Fruit fly (Drosophila melanogaster) whole organism, embryonic: ENCODE data around the gene ddbt.

Experiments
- Ada2b ChIP-seq: fragments of 200-800 bp; sonication (Bioruptor generic); IDR thresholded peaks from 2 replicates; pipeline ENCODE4 v1.3.6; 2022; ENCODE audit warnings: missing biosample characterization, missing genetic modification characterization
- Adf1 ChIP-seq: fragments of 200-800 bp; sonication (Bioruptor generic); IDR thresholded peaks from 2 replicates; pipeline ENCODE4 v1.3.6; 2022; ENCODE audit warnings: missing biosample characterization, missing genetic modification characterization
- BEAF-32 ChIP-seq: fragments of 200-800 bp; sonication (Bioruptor generic); optimal IDR thresholded peaks from 3 replicates; lab custom pipeline; 2017; ENCODE audit warnings: missing biosample characterization, missing genetic modification characterization, mild to moderate bottlenecking, moderate library complexity, missing genetic modification reagents
- Bdp1 ChIP-seq: fragments of 200-800 bp; sonication (Bioruptor generic); optimal IDR thresholded peaks from 3 replicates; lab custom pipeline; 2016; ENCODE audit warnings: missing biosample characterization, missing genetic modification characterization
- CG10147 ChIP-seq: fragments of 200-800 bp; sonication (Bioruptor generic); optimal IDR thresholded peaks from 2 replicates; lab custom pipeline; 2019; ENCODE audit warnings: missing biosample characterization, mild to moderate bottlenecking, missing genetic modification characterization, moderate library complexity
- CG1024 ChIP-seq: fragments of 200-800 bp; sonication (Bioruptor generic); IDR thresholded peaks from 2 replicates; pipeline ENCODE4 v1.3.6; 2022; ENCODE audit warnings: missing biosample characterization, missing genetic modification characterization
- CG10543 ChIP-seq: fragments of 200-800 bp; sonication (Bioruptor generic); optimal IDR thresholded peaks from 3 replicates; lab custom pipeline; 2017; ENCODE audit warnings: missing biosample characterization, mild to moderate bottlenecking, missing genetic modification characterization, moderate library complexity
- CG10654 ChIP-seq: fragments of 200-800 bp; sonication (Bioruptor generic); optimal IDR thresholded peaks from 2 replicates; lab custom pipeline; 2016; ENCODE audit warnings: missing biosample characterization, missing genetic modification characterization
- CG10979 ChIP-seq: fragments of 200-800 bp; sonication (Bioruptor generic); optimal IDR thresholded peaks from 2 replicates; lab custom pipeline; 2018; ENCODE audit warnings: missing biosample characterization, mild to moderate bottlenecking, missing genetic modification characterization, moderate library complexity
- CG11504 ChIP-seq: fragments of 200-800 bp; sonication (Bioruptor generic); optimal IDR thresholded peaks from 3 replicates; lab custom pipeline; 2019; ENCODE audit warnings: missing biosample characterization, mild to moderate bottlenecking, missing genetic modification characterization, moderate library complexity
- CG12299 ChIP-seq: fragments of 200-800 bp; sonication (Bioruptor generic); optimal IDR thresholded peaks from 2 replicates; lab custom pipeline; 2018; ENCODE audit warnings: missing biosample characterization, mild to moderate bottlenecking, missing genetic modification characterization
- CG12769 ChIP-seq: fragments of 200-800 bp; sonication (Bioruptor generic); optimal IDR thresholded peaks from 2 replicates; lab custom pipeline; 2019; ENCODE audit warnings: missing biosample characterization, mild to moderate bottlenecking, missing genetic modification characterization, moderate library complexity
- CG15696 ChIP-seq: fragments of 200-800 bp; sonication (Bioruptor generic); optimal IDR thresholded peaks from 2 replicates; lab custom pipeline; 2019; ENCODE audit warnings: missing biosample characterization, mild to moderate bottlenecking, missing genetic modification characterization, moderate library complexity
- CG16815 ChIP-seq: fragments of 200-800 bp; sonication (Bioruptor generic); optimal IDR thresholded peaks from 3 replicates; lab custom pipeline; 2017; ENCODE audit warnings: missing biosample characterization, mild to moderate bottlenecking, missing genetic modification characterization
- CG4404 ChIP-seq: fragments of 200-800 bp; sonication (Bioruptor generic); IDR thresholded peaks from 2 replicates; pipeline ENCODE4 v1.3.6; 2022; ENCODE audit warnings: missing biosample characterization, missing genetic modification characterization
- CG5180 ChIP-seq: fragments of 200-800 bp; sonication (Bioruptor generic); optimal IDR thresholded peaks from 3 replicates; lab custom pipeline; 2017; ENCODE audit warnings: missing biosample characterization, missing genetic modification characterization, mild to moderate bottlenecking, moderate library complexity, missing genetic modification reagents
- CG7271 ChIP-seq: fragments of 200-800 bp; sonication (Bioruptor generic); optimal IDR thresholded peaks from 2 replicates; lab custom pipeline; 2018; ENCODE audit warnings: missing biosample characterization, mild to moderate bottlenecking, missing genetic modification characterization, moderate library complexity
- CG7745 ChIP-seq: fragments of 200-800 bp; sonication (Bioruptor generic); optimal IDR thresholded peaks from 2 replicates; lab custom pipeline; 2018; ENCODE audit warnings: missing biosample characterization, mild to moderate bottlenecking, missing genetic modification characterization, moderate library complexity
- CG7928 ChIP-seq: fragments of 200-800 bp; sonication (Bioruptor generic); optimal IDR thresholded peaks from 2 replicates; lab custom pipeline; 2017; ENCODE audit warnings: missing biosample characterization, mild to moderate bottlenecking, missing genetic modification characterization
- CG8089 ChIP-seq: fragments of 200-800 bp; sonication (Bioruptor generic); optimal IDR thresholded peaks from 3 replicates; lab custom pipeline; 2016; ENCODE audit warnings: missing biosample characterization, missing genetic modification characterization
- CG9797 ChIP-seq: fragments of 200-800 bp; sonication (Bioruptor generic); optimal IDR thresholded peaks from 3 replicates; lab custom pipeline; 2018; ENCODE audit warnings: missing biosample characterization, mild to moderate bottlenecking, missing genetic modification characterization
- CkIIα-i1 ChIP-seq: fragments of 200-800 bp; sonication (Bioruptor generic); IDR thresholded peaks from 2 replicates; pipeline ENCODE4 v1.3.6; 2022; ENCODE audit warnings: missing biosample characterization, missing genetic modification characterization
- Drgx ChIP-seq: fragments of 200-800 bp; sonication (Bioruptor generic); IDR thresholded peaks from 2 replicates; pipeline ENCODE4 v1.3.6; 2022; ENCODE audit warnings: missing biosample characterization, missing genetic modification characterization
- ERR ChIP-seq: fragments of 200-800 bp; sonication (Bioruptor generic); optimal IDR thresholded peaks from 2 replicates; lab custom pipeline; 2016; ENCODE audit warnings: missing biosample characterization, missing genetic modification characterization
- Eip74EF ChIP-seq, 2 experiments: fragments of 200-800 bp in 1 of 2; fragments of >200 bp in 1 of 2; sonication (Bioruptor generic) in 1 of 2; optimal IDR thresholded peaks; 2 replicates each; lab custom pipeline; 2017 to 2019; ENCODE audit warnings: missing biosample characterization in 2 of 2, missing genetic modification characterization in 2 of 2, mild to moderate bottlenecking in 1 of 2, moderate library complexity in 1 of 2
- Hr39 ChIP-seq: fragments of >200 bp; optimal IDR thresholded peaks from 2 replicates; lab custom pipeline; 2017
- Neu2 ChIP-seq: fragments of 200-800 bp; sonication (Bioruptor generic); optimal IDR thresholded peaks from 3 replicates; lab custom pipeline; 2016; ENCODE audit warnings: missing biosample characterization, missing genetic modification characterization, borderline replicate concordance
- Rfx ChIP-seq: fragments of 200-800 bp; sonication (Bioruptor generic); IDR thresholded peaks from 2 replicates; pipeline ENCODE4 v1.3.6; 2022; ENCODE audit warnings: missing biosample characterization, missing genetic modification characterization
- Sin3A ChIP-seq: fragments of >200 bp; optimal IDR thresholded peaks from 2 replicates; lab custom pipeline; 2018
- Usf ChIP-seq: fragments of 200-800 bp; sonication (Bioruptor generic); optimal IDR thresholded peaks from 2 replicates; lab custom pipeline; 2017; ENCODE audit warnings: missing genotype, missing biosample characterization, missing genetic modification characterization
- ase ChIP-seq: fragments of 200-800 bp; sonication (Bioruptor generic); IDR thresholded peaks from 3 replicates; pipeline ENCODE4 v1.3.6; 2022; ENCODE audit warnings: missing biosample characterization, missing genetic modification characterization
- cwo ChIP-seq: fragments of 200-800 bp; sonication (Bioruptor generic); optimal IDR thresholded peaks from 3 replicates; lab custom pipeline; 2017; ENCODE audit warnings: missing biosample characterization, missing genetic modification characterization, mild to moderate bottlenecking, moderate library complexity, missing genetic modification reagents
- emc ChIP-seq: fragments of 200-800 bp; sonication (Bioruptor generic); optimal IDR thresholded peaks from 2 replicates; lab custom pipeline; 2016; ENCODE audit warnings: missing biosample characterization, missing genetic modification characterization
- exex ChIP-seq: fragments of 200-800 bp; sonication (Bioruptor generic); optimal IDR thresholded peaks from 4 replicates; lab custom pipeline; 2018; ENCODE audit warnings: missing biosample characterization, mild to moderate bottlenecking, missing genetic modification characterization, moderate library complexity
- fu2 ChIP-seq: fragments of 200-800 bp; sonication (Bioruptor generic); optimal IDR thresholded peaks from 2 replicates; lab custom pipeline; 2016; ENCODE audit warnings: missing biosample characterization, missing genetic modification characterization
- grau ChIP-seq: fragments of 200-800 bp; optimal IDR thresholded peaks from 3 replicates; lab custom pipeline; 2019; ENCODE audit warnings: missing biosample characterization, mild to moderate bottlenecking, missing genetic modification characterization, moderate library complexity
- ham ChIP-seq: fragments of 200-800 bp; sonication (Bioruptor generic); IDR thresholded peaks from 2 replicates; pipeline ENCODE4 v1.3.6; 2022; ENCODE audit warnings: missing biosample characterization, missing genetic modification characterization
- hbn ChIP-seq: fragments of 200-800 bp; sonication (Bioruptor generic); IDR thresholded peaks from 2 replicates; pipeline ENCODE4 v1.3.6; 2022; ENCODE audit warnings: missing biosample characterization, missing genetic modification characterization; ENCODE audit not compliant: partially characterized antibody
- insv ChIP-seq, 2 experiments: fragments of 200-800 bp; sonication (Bioruptor generic); optimal IDR thresholded peaks; 3 replicates each; lab custom pipeline; 2016 to 2018; ENCODE audit warnings: missing biosample characterization in 2 of 2, missing genetic modification characterization in 2 of 2
- lilli ChIP-seq: fragments of 200-800 bp; sonication (Bioruptor generic); optimal IDR thresholded peaks from 3 replicates; lab custom pipeline; 2016; ENCODE audit warnings: missing biosample characterization, missing genetic modification characterization
- maf-S ChIP-seq: fragments of 200-800 bp; sonication (Bioruptor generic); optimal IDR thresholded peaks from 2 replicates; lab custom pipeline; 2016; ENCODE audit warnings: missing biosample characterization, missing genetic modification characterization
- nmo ChIP-seq: fragments of 200-800 bp; sonication (Bioruptor generic); optimal IDR thresholded peaks from 2 replicates; lab custom pipeline; 2018; ENCODE audit warnings: missing biosample characterization, mild to moderate bottlenecking, missing genetic modification characterization, moderate library complexity
- odd ChIP-seq: fragments of 200-800 bp; sonication (Bioruptor generic); optimal IDR thresholded peaks from 2 replicates; lab custom pipeline; 2017; ENCODE audit warnings: missing biosample characterization, mild to moderate bottlenecking, missing genetic modification characterization
- pan ChIP-seq, 4 experiments: fragments of >200 bp in 3 of 4; fragments of 200-800 bp in 1 of 4; sonication (Bioruptor generic) in 1 of 4; optimal IDR thresholded peaks in 3 of 4; IDR thresholded peaks in 1 of 4; 2 replicates each; pipeline versions ENCODE4 v1.3.6 to Lab custom; 2017 to 2022; ENCODE audit warnings: missing biosample characterization in 2 of 4, missing genetic modification characterization in 2 of 4, mixed read lengths in 1 of 4
- scrt ChIP-seq: fragments of 200-800 bp; sonication (Bioruptor generic); optimal IDR thresholded peaks from 2 replicates; lab custom pipeline; 2018; ENCODE audit warnings: missing biosample characterization, mild to moderate bottlenecking, missing genetic modification characterization, moderate library complexity
- sens ChIP-seq: fragments of 200-800 bp; sonication (Bioruptor generic); peaks from one replicate; lab custom pipeline; 2016; ENCODE audit warnings: missing biosample characterization, missing genetic modification characterization
- tgo ChIP-seq: fragments of 200-800 bp; sonication (Bioruptor generic); IDR thresholded peaks from 3 replicates; pipeline ENCODE4 v1.3.6; 2022; ENCODE audit warnings: missing biosample characterization, missing genetic modification characterization
- tup ChIP-seq: fragments of 200-800 bp; sonication (Bioruptor generic); optimal IDR thresholded peaks from 2 replicates; lab custom pipeline; 2016; ENCODE audit warnings: missing biosample characterization, mild to moderate bottlenecking, missing genetic modification characterization, moderate library complexity
- tx ChIP-seq: fragments of 200-800 bp; sonication (Bioruptor generic); optimal IDR thresholded peaks from 2 replicates; lab custom pipeline; 2016; ENCODE audit warnings: missing biosample characterization, missing genetic modification characterization

ddbt gene

dm6 chr3L:349751-350150 is 32.9 kb downstream of the ddbt start (continued):
- TF ChIP-seq Bdp1 (GFP tag; lab: Kevin White, UChicago) (no peak), CG10543 (peak; percentile 58), Drgx (0 out of 2 replicates have a peak, but pooled peaks have one; percentile 12), CG5180 (no peak), fu2 (no peak), cwo (GFP tag; lab: Kevin White, UChicago) (peak; percentile 12), BEAF-32 (GFP tag; lab: Kevin White, UChicago) (no peak), sens (peak; percentile 84), Rfx (GFP tag; lab: Robert Waterston, UW) (peak; percentile 24; the same call in 1 of the 2 replicates), ERR (GFP tag; lab: Kevin White, UChicago) (peak; percentile 39), CG12769 (tag; lab: Kevin White, UChicago) (peak; percentile 26), CG16815 (no peak), insv (GFP tag; optimal IDR thresholded peaks at IDR 0.05; lab: Kevin White, UChicago) (no peak)
- TF ChIP-seq, all 482 proteins: peak for 26

dm6 chr3L:350651-351228 is 33.9 kb downstream of the ddbt start:
- TF ChIP-seq CG15696 (peak; percentile 13), hbn (GFP tag; lab: Robert Waterston, UW) (no peak), emc (GFP tag; lab: Kevin White, UChicago) (no peak), CkIIα-i1 (GFP tag; lab: Robert Waterston, UW) (no peak), maf-S (peak; percentile 32), CG11504 (tag; lab: Kevin White, UChicago) (no peak), Eip74EF (GFP tag; optimal IDR thresholded peaks at IDR 0.05; lab: Kevin White, UChicago) (peak in 1 of 2 experiments; percentile 83), Usf (GFP tag; lab: Kevin White, UChicago) (no peak), exex (tag; lab: Kevin White, UChicago) (peak; percentile 88), tgo (GFP tag; lab: Robert Waterston, UW) (peak; percentile 84), CG7271 (tag; lab: Kevin White, UChicago) (no peak), scrt (GFP tag; lab: Kevin White, UChicago) (no peak), Neu2 (GFP tag; lab: Kevin White, UChicago) (no peak), CG1024 (GFP tag; lab: Robert Waterston, UW) (peak; percentile 74), Sin3A (no peak), CG7745 (tag; lab: Kevin White, UChicago) (no peak), Adf1 (GFP tag; lab: Robert Waterston, UW) (no peak), tx (peak; percentile 37), CG12299 (peak; percentile 1), ham (GFP tag; lab: Robert Waterston, UW) (no peak), CG8089 (GFP tag; lab: Kevin White, UChicago) (no peak), Ada2b (GFP tag; lab: Robert Waterston, UW) (peak; percentile 84), tup (no peak), nmo (peak; percentile 67), pan (optimal IDR thresholded peaks at IDR 0.05; lab: Kevin White, UChicago) (no peak), pan (GFP tag; optimal IDR thresholded peaks at IDR 0.05 in 1 of 2, IDR thresholded peaks at IDR 0.05 in 1 of 2) (peak in 1 of 2 experiments; percentile 91), Hr39 (lab: Kevin White, UChicago) (no peak), CG7928 (GFP tag; lab: Kevin White, UChicago) (no peak), CG10654 (GFP tag; lab: Kevin White, UChicago) (peak; percentile 36), CG4404 (GFP tag; lab: Robert Waterston, UW) (peak; percentile 45; the same call in 1 of the 2 replicates), CG9797 (no peak), lilli (GFP tag; lab: Kevin White, UChicago) (peak; percentile 75), CG10979 (peak; percentile 82), CG10147 (GFP tag; lab: Kevin White, UChicago) (peak; percentile 75), ase (peak; percentile 69; the same call in 2 of the 3 replicates), grau (peak; percentile 73), odd (GFP tag; lab: Kevin White, UChicago) (no peak)
